Fruit fly (Drosophila melanogaster) whole organism, embryonic: ENCODE results near the gene CG8135.

Source experiments
- B-H2 ChIP-seq: fragments of 200-800 bp; sonication (Bioruptor generic); optimal IDR thresholded peaks from 2 replicates; lab custom pipeline; 2018; ENCODE audit warnings: missing biosample characterization, mild to moderate bottlenecking, missing genetic modification characterization
- CG10147 ChIP-seq: fragments of 200-800 bp; sonication (Bioruptor generic); optimal IDR thresholded peaks from 2 replicates; lab custom pipeline; 2019; ENCODE audit warnings: missing biosample characterization, mild to moderate bottlenecking, missing genetic modification characterization, moderate library complexity
- CG10274 ChIP-seq: fragments of 200-800 bp; sonication (Bioruptor generic); optimal IDR thresholded peaks from 3 replicates; lab custom pipeline; 2017; ENCODE audit warnings: missing biosample characterization, mild to moderate bottlenecking, missing genetic modification characterization
- CG10979 ChIP-seq: fragments of 200-800 bp; sonication (Bioruptor generic); optimal IDR thresholded peaks from 2 replicates; lab custom pipeline; 2018; ENCODE audit warnings: missing biosample characterization, mild to moderate bottlenecking, missing genetic modification characterization, moderate library complexity
- CG11504 ChIP-seq: fragments of 200-800 bp; sonication (Bioruptor generic); optimal IDR thresholded peaks from 3 replicates; lab custom pipeline; 2019; ENCODE audit warnings: missing biosample characterization, mild to moderate bottlenecking, missing genetic modification characterization, moderate library complexity
- CG14965 ChIP-seq: fragments of 200-800 bp; sonication (Bioruptor generic); optimal IDR thresholded peaks from 2 replicates; lab custom pipeline; 2016; ENCODE audit warnings: missing biosample characterization, missing genetic modification characterization, borderline replicate concordance
- CG15073 ChIP-seq: fragments of 200-800 bp; sonication (Bioruptor generic); optimal IDR thresholded peaks from 2 replicates; lab custom pipeline; 2016; ENCODE audit warnings: missing biosample characterization, missing genetic modification characterization
- CG1647 ChIP-seq: fragments of 200-800 bp; sonication (Bioruptor generic); optimal IDR thresholded peaks from 3 replicates; lab custom pipeline; 2016; ENCODE audit warnings: missing biosample characterization, missing genetic modification characterization
- CG17359 ChIP-seq: fragments of 200-800 bp; sonication (Bioruptor generic); optimal IDR thresholded peaks from 3 replicates; lab custom pipeline; 2018; ENCODE audit warnings: missing biosample characterization, mild to moderate bottlenecking, missing genetic modification characterization, moderate library complexity
- CG17361 ChIP-seq: fragments of 200-800 bp; sonication (Bioruptor generic); IDR thresholded peaks from 3 replicates; pipeline ENCODE4 v1.3.6; 2022; ENCODE audit warnings: missing biosample characterization, missing genetic modification characterization
- CG17385 ChIP-seq: fragments of 200-800 bp; sonication (Bioruptor generic); optimal IDR thresholded peaks from 3 replicates; lab custom pipeline; 2018; ENCODE audit warnings: missing biosample characterization, mild to moderate bottlenecking, missing genetic modification characterization
- CG17829 ChIP-seq: fragments of 200-800 bp; optimal IDR thresholded peaks from 2 replicates; lab custom pipeline; 2019; ENCODE audit warnings: missing biosample characterization, mild to moderate bottlenecking, missing genetic modification characterization, moderate library complexity
- CG2120 ChIP-seq: fragments of 200-800 bp; sonication (Bioruptor generic); optimal IDR thresholded peaks from 3 replicates; lab custom pipeline; 2016; ENCODE audit warnings: missing biosample characterization, missing genetic modification characterization
- CG3163 ChIP-seq: fragments of 200-800 bp; sonication (Bioruptor generic); optimal IDR thresholded peaks from 3 replicates; lab custom pipeline; 2016; ENCODE audit warnings: missing biosample characterization, missing genetic modification characterization
- CG3281 ChIP-seq: fragments of 200-800 bp; sonication (Bioruptor generic); optimal IDR thresholded peaks from 3 replicates; lab custom pipeline; 2017; ENCODE audit warnings: missing biosample characterization, mild to moderate bottlenecking, missing genetic modification characterization
- CG34422 ChIP-seq: fragments of 200-800 bp; sonication (Bioruptor generic); IDR thresholded peaks from 3 replicates; pipeline ENCODE4 v1.3.6; 2022; ENCODE audit warnings: missing biosample characterization, missing genetic modification characterization
- CG6765 ChIP-seq: fragments of 200-800 bp; sonication (Bioruptor generic); optimal IDR thresholded peaks from 3 replicates; lab custom pipeline; 2017; ENCODE audit warnings: missing biosample characterization, mild to moderate bottlenecking, missing genetic modification characterization
- CG8089 ChIP-seq: fragments of 200-800 bp; sonication (Bioruptor generic); optimal IDR thresholded peaks from 3 replicates; lab custom pipeline; 2016; ENCODE audit warnings: missing biosample characterization, missing genetic modification characterization
- CG8290 ChIP-seq, 3 experiments: fragments of 200-800 bp; sonication (Bioruptor generic); optimal IDR thresholded peaks; 2 replicates each; lab custom pipeline; 2016 to 2019; ENCODE audit warnings: missing biosample characterization in 3 of 3, missing genetic modification characterization in 3 of 3, mild to moderate bottlenecking in 2 of 3, moderate library complexity in 1 of 3
- CG9932 ChIP-seq: fragments of 200-800 bp; sonication (Bioruptor generic); IDR thresholded peaks from 2 replicates; pipeline ENCODE4 v1.3.6; 2022; ENCODE audit warnings: missing biosample characterization, missing genetic modification characterization
- D19A ChIP-seq: fragments of 200-800 bp; optimal IDR thresholded peaks from 3 replicates; lab custom pipeline; 2019; ENCODE audit warnings: missing biosample characterization, mild to moderate bottlenecking, missing genetic modification characterization, moderate library complexity
- E2f2 ChIP-seq: fragments of 200-800 bp; sonication (Bioruptor generic); IDR thresholded peaks from 2 replicates; pipeline ENCODE4 v1.3.6; 2022; ENCODE audit warnings: missing biosample characterization, missing genetic modification characterization
- HLHmδ ChIP-seq: fragments of 200-800 bp; sonication (Bioruptor generic); optimal IDR thresholded peaks from 2 replicates; lab custom pipeline; 2018; ENCODE audit warnings: missing biosample characterization, mild to moderate bottlenecking, missing genetic modification characterization, moderate library complexity
- Hmr ChIP-seq: fragments of 200-800 bp; sonication (Bioruptor generic); optimal IDR thresholded peaks from 3 replicates; lab custom pipeline; 2017; ENCODE audit warnings: mild to moderate bottlenecking, missing biosample characterization, missing genetic modification reagents, missing genetic modification characterization
- Hr3 ChIP-seq: fragments of 200-800 bp; sonication (Bioruptor generic); optimal IDR thresholded peaks from 3 replicates; lab custom pipeline; 2016; ENCODE audit warnings: missing biosample characterization, missing genetic modification characterization
- MESR4 ChIP-seq: fragments of 200-800 bp; sonication (Bioruptor generic); optimal IDR thresholded peaks from 2 replicates; lab custom pipeline; 2018; ENCODE audit warnings: missing biosample characterization, mild to moderate bottlenecking, missing genetic modification characterization, moderate library complexity
- ase ChIP-seq: fragments of 200-800 bp; sonication (Bioruptor generic); IDR thresholded peaks from 3 replicates; pipeline ENCODE4 v1.3.6; 2022; ENCODE audit warnings: missing biosample characterization, missing genetic modification characterization
- ato ChIP-seq: fragments of 200-800 bp; sonication (Bioruptor generic); IDR thresholded peaks from 2 replicates; pipeline ENCODE4 v1.3.6; 2022; ENCODE audit warnings: missing biosample characterization, missing genetic modification characterization; ENCODE audit not compliant: partially characterized antibody
- btn ChIP-seq: fragments of 200-800 bp; sonication (Bioruptor generic); optimal IDR thresholded peaks from 2 replicates; lab custom pipeline; 2016; ENCODE audit warnings: missing biosample characterization, missing genetic modification characterization
- cas ChIP-seq: fragments of 200-800 bp; sonication (Bioruptor generic); IDR thresholded peaks from 2 replicates; pipeline ENCODE4 v1.3.6; 2022; ENCODE audit warnings: missing biosample characterization, missing genetic modification characterization
- caup ChIP-seq: fragments of 200-800 bp; sonication (Bioruptor generic); optimal IDR thresholded peaks from 3 replicates; lab custom pipeline; 2017; ENCODE audit warnings: missing biosample characterization, mild to moderate bottlenecking, missing genetic modification characterization, moderate library complexity; ENCODE audit not compliant: severe bottlenecking
- ems ChIP-seq: fragments of 200-800 bp; sonication (Bioruptor generic); optimal IDR thresholded peaks from 3 replicates; lab custom pipeline; 2016; ENCODE audit warnings: missing biosample characterization, missing genetic modification characterization
- fu2 ChIP-seq: fragments of 200-800 bp; sonication (Bioruptor generic); optimal IDR thresholded peaks from 2 replicates; lab custom pipeline; 2016; ENCODE audit warnings: missing biosample characterization, missing genetic modification characterization
- gsb-n ChIP-seq: fragments of 200-800 bp; sonication (Bioruptor generic); optimal IDR thresholded peaks from 3 replicates; lab custom pipeline; 2018; ENCODE audit warnings: missing biosample characterization, mild to moderate bottlenecking, missing genetic modification characterization
- ham ChIP-seq: fragments of 200-800 bp; sonication (Bioruptor generic); IDR thresholded peaks from 2 replicates; pipeline ENCODE4 v1.3.6; 2022; ENCODE audit warnings: missing biosample characterization, missing genetic modification characterization
- inv ChIP-seq: fragments of 200-800 bp; sonication (Bioruptor generic); IDR thresholded peaks from 2 replicates; pipeline ENCODE4 v1.3.6; 2022; ENCODE audit warnings: missing biosample characterization, missing genetic modification characterization; ENCODE audit not compliant: partially characterized antibody
- jumu ChIP-seq: fragments of 200-800 bp; sonication (Bioruptor generic); optimal IDR thresholded peaks from 3 replicates; lab custom pipeline; 2016; ENCODE audit warnings: missing biosample characterization, missing genetic modification characterization
- kay ChIP-seq: fragments of 200-800 bp; sonication (Bioruptor generic); optimal IDR thresholded peaks from 2 replicates; lab custom pipeline; 2016; ENCODE audit warnings: missing biosample characterization, missing genetic modification characterization
- klu ChIP-seq: fragments of 200-800 bp; sonication (Bioruptor generic); IDR thresholded peaks from 2 replicates; pipeline ENCODE4 v1.3.6; 2022; ENCODE audit warnings: missing biosample characterization, missing genetic modification characterization
- maf-S ChIP-seq: fragments of 200-800 bp; sonication (Bioruptor generic); optimal IDR thresholded peaks from 2 replicates; lab custom pipeline; 2016; ENCODE audit warnings: missing biosample characterization, missing genetic modification characterization
- mam ChIP-seq: fragments of 200-800 bp; sonication (Bioruptor generic); optimal IDR thresholded peaks from 3 replicates; lab custom pipeline; 2016; ENCODE audit warnings: missing biosample characterization, missing genetic modification characterization
- nmo ChIP-seq: fragments of 200-800 bp; sonication (Bioruptor generic); optimal IDR thresholded peaks from 2 replicates; lab custom pipeline; 2018; ENCODE audit warnings: missing biosample characterization, mild to moderate bottlenecking, missing genetic modification characterization, moderate library complexity
- nom ChIP-seq: fragments of 200-800 bp; sonication (Bioruptor generic); optimal IDR thresholded peaks from 2 replicates; lab custom pipeline; 2017; ENCODE audit warnings: missing biosample characterization, missing genetic modification characterization, mild to moderate bottlenecking, moderate library complexity, missing genetic modification reagents
- oc ChIP-seq: fragments of 200-800 bp; sonication (Bioruptor generic); optimal IDR thresholded peaks from 2 replicates; lab custom pipeline; 2018; ENCODE audit warnings: missing biosample characterization, mild to moderate bottlenecking, missing genetic modification characterization, moderate library complexity
- ro ChIP-seq: fragments of 200-800 bp; sonication (Bioruptor generic); IDR thresholded peaks from 2 replicates; pipeline ENCODE4 v1.3.6; 2022; ENCODE audit warnings: missing biosample characterization, missing genetic modification characterization
- row ChIP-seq: fragments of 200-800 bp; sonication (Bioruptor generic); IDR thresholded peaks from 3 replicates; pipeline ENCODE4 v1.3.6; 2022; ENCODE audit warnings: missing biosample characterization, missing genetic modification characterization
- sens ChIP-seq: fragments of 200-800 bp; sonication (Bioruptor generic); peaks from one replicate; lab custom pipeline; 2016; ENCODE audit warnings: missing biosample characterization, missing genetic modification characterization
- tgo ChIP-seq: fragments of 200-800 bp; sonication (Bioruptor generic); IDR thresholded peaks from 3 replicates; pipeline ENCODE4 v1.3.6; 2022; ENCODE audit warnings: missing biosample characterization, missing genetic modification characterization
- tll ChIP-seq, 2 experiments: fragments of 200-800 bp in 1 of 2; fragments of >200 bp in 1 of 2; sonication (Bioruptor generic) in 1 of 2; optimal IDR thresholded peaks; 2 replicates each; lab custom pipeline; 2017 to 2019; ENCODE audit warnings: missing biosample characterization in 2 of 2, missing genetic modification characterization in 2 of 2, mild to moderate bottlenecking in 1 of 2, moderate library complexity in 1 of 2
- vnd ChIP-seq: fragments of 200-800 bp; sonication (Bioruptor generic); IDR thresholded peaks from 3 replicates; pipeline ENCODE4 v1.3.6; 2022; ENCODE audit warnings: missing biosample characterization, missing genetic modification characterization; ENCODE audit not compliant: partially characterized antibody

CG8135 gene

dm6 chr3R:9393542-9394025, 10.6 kb upstream of the CG8135 start (continued):
- TF ChIP-seq CG8089 (GFP tag; lab: Kevin White, UChicago) (peak; percentile 13), CG17359 (tag; lab: Kevin White, UChicago) (peak; percentile 82), kay (GFP tag; lab: Kevin White, UChicago) (peak; percentile 33), CG17361 (GFP tag; lab: Robert Waterston, UW) (peak; percentile 67), CG15073 (GFP tag; lab: Kevin White, UChicago) (peak; percentile 13), btn (GFP tag; lab: Kevin White, UChicago) (no peak), D19A (tag; lab: Kevin White, UChicago) (peak; percentile 78), tgo (peak; percentile 61; the same call in 2 of the 3 replicates), ham (no peak), CG17385 (GFP tag; lab: Kevin White, UChicago) (peak; percentile 76), nom (peak; percentile 93), maf-S (GFP tag; lab: Kevin White, UChicago) (no peak), ase (GFP tag; lab: Robert Waterston, UW) (0 out of 3 replicates have a peak, but pooled peaks have one; percentile 54), CG2120 (no peak), CG17829 (peak; percentile 84), CG34422 (GFP tag; lab: Robert Waterston, UW) (peak; percentile 65; the same call in 1 of the 3 replicates), CG11504 (peak; percentile 60), mam (GFP tag; lab: Kevin White, UChicago) (peak; percentile 32), gsb-n (tag; lab: Kevin White, UChicago) (peak; percentile 80), klu (no peak), jumu (GFP tag; lab: Kevin White, UChicago) (peak; percentile 36), CG10147 (peak; percentile 58), caup (GFP tag; lab: Kevin White, UChicago) (peak; percentile 78), E2f2 (peak; percentile 47), Hr3 (peak; percentile 38), CG1647 (no peak), MESR4 (peak; percentile 25), oc (tag; lab: Kevin White, UChicago) (peak; percentile 66), ro (GFP tag; lab: Robert Waterston, UW) (no peak), CG6765 (peak; percentile 20), CG14965 (no peak), CG10274 (GFP tag; lab: Kevin White, UChicago) (peak; percentile 38), ato (no peak), CG3163 (GFP tag; lab: Kevin White, UChicago) (no peak), Hmr (GFP tag; lab: Kevin White, UChicago) (peak; percentile 77), inv (GFP tag; lab: Robert Waterston, UW) (no peak), row (GFP tag; lab: Robert Waterston, UW) (peak; percentile 75), fu2 (no peak), CG3281 (GFP tag; lab: Kevin White, UChicago) (peak; percentile 64), vnd (GFP tag; lab: Robert Waterston, UW) (no peak), HLHmδ (no peak), CG9932 (peak; percentile 15; the same call in 1 of the 2 replicates), ems (GFP tag; lab: Kevin White, UChicago) (peak; percentile 37), tll (GFP tag; optimal IDR thresholded peaks at IDR 0.05; lab: Kevin White, UChicago) (no peak), sens (peak; percentile 95), CG10979 (tag; lab: Kevin White, UChicago) (peak; percentile 86), nmo (GFP tag; lab: Kevin White, UChicago) (peak; percentile 78), cas (no peak), B-H2 (no peak), CG8290 (GFP tag; optimal IDR thresholded peaks at IDR 0.05; lab: Kevin White, UChicago) (peak; percentile 39), CG8290 (tag; optimal IDR thresholded peaks at IDR 0.05; lab: Kevin White, UChicago) (peak; percentile 81 to 84)
